Fruit fly (Drosophila melanogaster): ENCODE measurements around the gene Sh3beta.

Sh3beta gene

DNA sequence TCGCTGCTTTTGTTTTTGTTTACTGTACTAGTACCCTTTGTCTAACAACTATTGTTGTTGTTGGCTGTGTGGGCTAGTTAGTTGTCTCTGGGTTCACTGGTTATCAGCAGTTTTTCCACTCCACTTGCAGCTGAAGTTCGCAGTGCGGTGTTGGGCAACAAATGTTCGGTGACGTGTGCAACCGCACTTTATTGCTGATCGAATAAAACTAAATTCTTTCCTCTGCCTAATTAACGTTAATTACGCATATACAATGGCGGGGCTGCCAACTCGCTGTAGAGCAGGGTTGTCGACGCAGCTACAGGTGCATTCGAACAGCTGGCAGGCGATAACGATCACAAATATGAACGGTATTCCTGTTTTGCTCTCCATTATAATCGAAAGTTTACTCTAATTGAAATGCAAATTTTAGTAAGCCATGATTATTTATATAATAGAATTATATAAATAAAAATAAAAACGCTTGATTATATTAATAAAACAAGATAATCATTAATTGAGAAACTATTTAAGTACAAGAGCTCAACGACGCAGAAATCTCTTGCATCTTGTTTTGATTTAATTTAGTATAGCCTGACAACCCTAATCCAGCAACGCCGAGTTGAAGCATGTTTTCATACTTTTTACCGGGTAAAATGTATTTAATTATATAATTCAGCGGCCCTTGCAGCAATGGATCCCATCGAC, 40.4 kb downstream of the Sh3beta start, which contains the start of the genes mrva, CG42307 and mus312 (continued):
- TF ChIP-seq prd (optimal IDR thresholded peaks at IDR 0.05) = no peak
- TF ChIP-seq prd (GFP tag; IDR thresholded peaks at IDR 0.05) = peak; percentile 82
- no peak for TF ChIP-seq sc (optimal IDR thresholded peaks at IDR 0.05)
- no peak for TF ChIP-seq sc (GFP tag; optimal IDR thresholded peaks at IDR 0.05)
- peak; percentile 43 for TF ChIP-seq Dip3 (GFP tag; optimal IDR thresholded peaks at IDR 0.05)
- TF ChIP-seq CG15514 (GFP tag; optimal IDR thresholded peaks at IDR 0.05) = peak; percentile 80
- no peak for TF ChIP-seq NC2β (GFP tag; optimal IDR thresholded peaks at IDR 0.05)
- peak; percentile 41 for TF ChIP-seq CG7271 (tag; optimal IDR thresholded peaks at IDR 0.05)
- TF ChIP-seq Atf6 (GFP tag; IDR thresholded peaks at IDR 0.05) = peak; percentile 69
- TF ChIP-seq gsb-n (tag; optimal IDR thresholded peaks at IDR 0.05) = peak; percentile 92
- peak; percentile 91 for TF ChIP-seq CG11504 (tag; optimal IDR thresholded peaks at IDR 0.05)
- TF ChIP-seq sna (GFP tag; IDR thresholded peaks at IDR 0.05; ENCODE audit: partially characterized antibody) = 0 out of 2 replicates have a peak, but pooled peaks have one; percentile 48
- peak; percentile 87 for TF ChIP-seq CG32767 (GFP tag; IDR thresholded peaks at IDR 0.05)
- TF ChIP-seq emc (GFP tag; optimal IDR thresholded peaks at IDR 0.05) = no peak
- TF ChIP-seq HLHmδ (GFP tag; optimal IDR thresholded peaks at IDR 0.05) = peak; percentile 67
- no peak for TF ChIP-seq CG3995 (GFP tag; optimal IDR thresholded peaks at IDR 0.05)
- peak; percentile 24 for TF ChIP-seq dm (GFP tag; optimal IDR thresholded peaks at IDR 0.05)
- TF ChIP-seq ase (GFP tag; IDR thresholded peaks at IDR 0.05) = peak; percentile 64; the same call in 2 of the 3 replicates
- peak; percentile 76 for TF ChIP-seq wor (GFP tag; IDR thresholded peaks at IDR 0.05)
- TF ChIP-seq pzg (GFP tag; optimal IDR thresholded peaks at IDR 0.05) = peak; percentile 76
- no peak for TF ChIP-seq HmgD (GFP tag; optimal IDR thresholded peaks at IDR 0.05)
- TF ChIP-seq H15 (GFP tag; IDR thresholded peaks at IDR 0.05) = peak; percentile 77
- TF ChIP-seq ttk (GFP tag; IDR thresholded peaks at IDR 0.05) = peak; percentile 79
- 0 out of 2 replicates have a peak, but pooled peaks have one; percentile 39 for TF ChIP-seq ato (GFP tag; IDR thresholded peaks at IDR 0.05; ENCODE audit: partially characterized antibody)
- TF ChIP-seq cas (GFP tag; IDR thresholded peaks at IDR 0.05) = peak; percentile 49; the same call in 1 of the 2 replicates
- TF ChIP-seq ewg (GFP tag; optimal IDR thresholded peaks at IDR 0.05) = peak; percentile 77
- no peak for TF ChIP-seq hb (GFP tag; IDR thresholded peaks at IDR 0.05; ENCODE audit: partially characterized antibody)
- TF ChIP-seq sob (GFP tag; IDR thresholded peaks at IDR 0.05) = peak; percentile 82
- TF ChIP-seq HLH4C (GFP tag; IDR thresholded peaks at IDR 0.05; ENCODE audit: partially characterized antibody) = peak; percentile 32; the same call in 1 of the 3 replicates
- peak; percentile 79 for TF ChIP-seq CG7357 (GFP tag; IDR thresholded peaks at IDR 0.05)
- peak; percentile 36 for TF ChIP-seq CG9797 (GFP tag; optimal IDR thresholded peaks at IDR 0.05)
- TF ChIP-seq Dll (GFP tag; IDR thresholded peaks at IDR 0.05; ENCODE audit: partially characterized antibody) = peak; percentile 60; the same call in 3 of the 4 replicates
- no peak for TF ChIP-seq hkb (optimal IDR thresholded peaks at IDR 0.05)
- TF ChIP-seq hkb (GFP tag; IDR thresholded peaks at IDR 0.05) = peak; percentile 63; the same call in 1 of the 2 replicates
- no peak for TF ChIP-seq h (optimal IDR thresholded peaks at IDR 0.05)
- TF ChIP-seq CG18764 (GFP tag; optimal IDR thresholded peaks at IDR 0.05) = peak; percentile 83
- peak; percentile 78 for TF ChIP-seq CG9727 (GFP tag; optimal IDR thresholded peaks at IDR 0.05)
- TF ChIP-seq CG17186 (GFP tag; optimal IDR thresholded peaks at IDR 0.05) = peak; percentile 23
- peak; percentile 30 for TF ChIP-seq Side (GFP tag; optimal IDR thresholded peaks at IDR 0.05)
- 0 out of 2 replicates have a peak, but pooled peaks have one; percentile 28 for TF ChIP-seq Lim3 (GFP tag; IDR thresholded peaks at IDR 0.05)
- TF ChIP-seq CG1024 (GFP tag; IDR thresholded peaks at IDR 0.05) = no peak
- TF ChIP-seq Dad (GFP tag; optimal IDR thresholded peaks at IDR 0.05) = peak; percentile 17
- TF ChIP-seq gfzf (GFP tag; optimal IDR thresholded peaks at IDR 0.05) = no peak
- TF ChIP-seq Jarid2 (GFP tag; optimal IDR thresholded peaks at IDR 0.05) = no peak
- TF ChIP-seq unc-4 (GFP tag; IDR thresholded peaks at IDR 0.05; ENCODE audit: partially characterized antibody) = peak; percentile 46
- TF ChIP-seq CG8944 (GFP tag; optimal IDR thresholded peaks at IDR 0.05) = peak; percentile 14
- peak; percentile 65 for TF ChIP-seq mirr (GFP tag; optimal IDR thresholded peaks at IDR 0.05)
- peak; percentile 88 for TF ChIP-seq CG17385 (GFP tag; optimal IDR thresholded peaks at IDR 0.05)
- TF ChIP-seq D19A (tag; optimal IDR thresholded peaks at IDR 0.05) = peak; percentile 88
- peak; percentile 65 for TF ChIP-seq gt (GFP tag; IDR thresholded peaks at IDR 0.05)
